Fruit fly (Drosophila melanogaster) whole organism, embryonic: Measurements from ENCODE around the gene CG31125.
A peak's percentile ranks its signal among the peaks of the same experiment; 100 is the strongest.

Source experiments
- Atf6 ChIP-seq: fragments of 200-800 bp; sonication (Bioruptor generic); IDR thresholded peaks from 2 replicates; pipeline ENCODE4 v1.3.6; 2022; ENCODE audit warnings: missing biosample characterization, missing genetic modification characterization
- Bgb ChIP-seq: fragments of 200-800 bp; sonication (Bioruptor generic); IDR thresholded peaks from 2 replicates; pipeline ENCODE4 v1.3.6; 2022; ENCODE audit warnings: missing biosample characterization, missing genetic modification characterization; ENCODE audit not compliant: partially characterized antibody
- Blimp-1 ChIP-seq: fragments of 200-800 bp; sonication (Bioruptor generic); optimal IDR thresholded peaks from 3 replicates; lab custom pipeline; 2018; ENCODE audit warnings: missing biosample characterization, missing genetic modification characterization, mild to moderate bottlenecking, moderate library complexity, missing genetic modification reagents
- Bteb2 ChIP-seq: fragments of 200-800 bp; sonication (Bioruptor generic); optimal IDR thresholded peaks from 2 replicates; lab custom pipeline; 2016; ENCODE audit warnings: missing biosample characterization, missing genetic modification characterization
- CG10321 ChIP-seq: fragments of 200-800 bp; sonication (Bioruptor generic); IDR thresholded peaks from 2 replicates; pipeline ENCODE4 v1.3.6; 2022; ENCODE audit warnings: missing biosample characterization, missing genetic modification characterization
- CG10979 ChIP-seq: fragments of 200-800 bp; sonication (Bioruptor generic); optimal IDR thresholded peaks from 2 replicates; lab custom pipeline; 2018; ENCODE audit warnings: missing biosample characterization, mild to moderate bottlenecking, missing genetic modification characterization, moderate library complexity
- CG11247 ChIP-seq: fragments of 200-800 bp; sonication (Bioruptor generic); IDR thresholded peaks from 2 replicates; pipeline ENCODE4 v1.3.6; 2022; ENCODE audit warnings: missing biosample characterization, missing genetic modification characterization
- CG12299 ChIP-seq: fragments of 200-800 bp; sonication (Bioruptor generic); optimal IDR thresholded peaks from 2 replicates; lab custom pipeline; 2018; ENCODE audit warnings: missing biosample characterization, mild to moderate bottlenecking, missing genetic modification characterization
- CG12391 ChIP-seq: fragments of 200-800 bp; sonication (Bioruptor generic); optimal IDR thresholded peaks from 3 replicates; lab custom pipeline; 2018; ENCODE audit warnings: missing biosample characterization, mild to moderate bottlenecking, missing genetic modification characterization, moderate library complexity
- CG13424 ChIP-seq: fragments of 200-800 bp; sonication (Bioruptor generic); optimal IDR thresholded peaks from 2 replicates; lab custom pipeline; 2019; ENCODE audit warnings: missing biosample characterization, mild to moderate bottlenecking, missing genetic modification characterization, moderate library complexity
- CG15269 ChIP-seq: fragments of 200-800 bp; sonication (Bioruptor generic); optimal IDR thresholded peaks from 2 replicates; lab custom pipeline; 2018; ENCODE audit warnings: missing biosample characterization, mild to moderate bottlenecking, missing genetic modification characterization, moderate library complexity
- CG17361 ChIP-seq: fragments of 200-800 bp; sonication (Bioruptor generic); IDR thresholded peaks from 3 replicates; pipeline ENCODE4 v1.3.6; 2022; ENCODE audit warnings: missing biosample characterization, missing genetic modification characterization
- CG1832 ChIP-seq: fragments of 200-800 bp; sonication (Bioruptor generic); optimal IDR thresholded peaks from 2 replicates; lab custom pipeline; 2017; ENCODE audit warnings: missing biosample characterization, mild to moderate bottlenecking, missing genetic modification characterization, inconsistent platforms
- CG2889 ChIP-seq: fragments of 200-800 bp; sonication (Bioruptor generic); IDR thresholded peaks from 3 replicates; pipeline ENCODE4 v1.3.6; 2022; ENCODE audit warnings: missing biosample characterization, missing genetic modification characterization
- CG30431 ChIP-seq: fragments of 200-800 bp; sonication (Bioruptor generic); optimal IDR thresholded peaks from 2 replicates; lab custom pipeline; 2017; ENCODE audit warnings: missing biosample characterization, missing genetic modification characterization
- CG32772 ChIP-seq: fragments of 200-800 bp; sonication (Bioruptor generic); IDR thresholded peaks from 2 replicates; pipeline ENCODE4 v1.3.6; 2022; ENCODE audit warnings: missing biosample characterization, missing genetic modification characterization
- CG33213 ChIP-seq: fragments of 200-800 bp; sonication (Bioruptor generic); optimal IDR thresholded peaks from 3 replicates; lab custom pipeline; 2016; ENCODE audit warnings: missing biosample characterization, missing genetic modification characterization
- CG6175 ChIP-seq: fragments of 200-800 bp; sonication (Bioruptor generic); IDR thresholded peaks from 3 replicates; pipeline ENCODE4 v1.3.6; 2022; ENCODE audit warnings: missing biosample characterization, missing genetic modification characterization
- CG7357 ChIP-seq: fragments of 200-800 bp; sonication (Bioruptor generic); IDR thresholded peaks from 3 replicates; pipeline ENCODE4 v1.3.6; 2022; ENCODE audit warnings: missing biosample characterization, missing genetic modification characterization
- CG8478 ChIP-seq: fragments of >200 bp; optimal IDR thresholded peaks from 2 replicates; lab custom pipeline; 2018
- CG8924 ChIP-seq: fragments of 200-800 bp; optimal IDR thresholded peaks from 3 replicates; lab custom pipeline; 2019; ENCODE audit warnings: missing biosample characterization, mild to moderate bottlenecking, missing genetic modification characterization, moderate library complexity
- CG9876 ChIP-seq: fragments of 200-800 bp; sonication (Bioruptor generic); optimal IDR thresholded peaks from 2 replicates; lab custom pipeline; 2016; ENCODE audit warnings: missing biosample characterization, missing genetic modification characterization
- D ChIP-seq, 2 experiments: fragments of 200-800 bp in 1 of 2; fragments of >200 bp in 1 of 2; sonication (Bioruptor generic) in 1 of 2; optimal IDR thresholded peaks; 2 replicates in 1 of 2; 3 replicates in 1 of 2; lab custom pipeline; 2017; ENCODE audit warnings: mild to moderate bottlenecking in 1 of 2, missing biosample characterization in 1 of 2, missing genetic modification characterization in 1 of 2, missing genetic modification reagents in 1 of 2
- E2f2 ChIP-seq: fragments of 200-800 bp; sonication (Bioruptor generic); IDR thresholded peaks from 2 replicates; pipeline ENCODE4 v1.3.6; 2022; ENCODE audit warnings: missing biosample characterization, missing genetic modification characterization
- HHEX ChIP-seq: fragments of 200-800 bp; sonication (Bioruptor generic); optimal IDR thresholded peaks from 3 replicates; lab custom pipeline; 2017; ENCODE audit warnings: missing biosample characterization, mild to moderate bottlenecking, missing genetic modification characterization, missing genetic modification reagents
- Hr78 ChIP-seq, 2 experiments: fragments of 200-800 bp in 1 of 2; fragments of >200 bp in 1 of 2; sonication (Bioruptor generic) in 1 of 2; optimal IDR thresholded peaks; 2 replicates each; lab custom pipeline; 2017 to 2019; ENCODE audit warnings: missing biosample characterization in 2 of 2, missing genetic modification characterization in 2 of 2, mild to moderate bottlenecking in 1 of 2, moderate library complexity in 1 of 2
- NC2β ChIP-seq: fragments of 200-800 bp; sonication (Bioruptor generic); optimal IDR thresholded peaks from 2 replicates; lab custom pipeline; 2016; ENCODE audit warnings: missing biosample characterization, missing genetic modification characterization
- Scr ChIP-seq: fragments of 200-800 bp; sonication (Bioruptor generic); IDR thresholded peaks from 2 replicates; pipeline ENCODE4 v1.3.6; 2022; ENCODE audit warnings: missing biosample characterization, missing genetic modification characterization; ENCODE audit not compliant: partially characterized antibody
- TFAM ChIP-seq: fragments of 200-800 bp; sonication (Bioruptor generic); optimal IDR thresholded peaks from 2 replicates; lab custom pipeline; 2017; ENCODE audit warnings: missing biosample characterization, missing genetic modification characterization, inconsistent platforms
- Tbp ChIP-seq: fragments of >200 bp; optimal IDR thresholded peaks from 2 replicates; lab custom pipeline; 2018; ENCODE audit warnings: missing biosample characterization, missing genetic modification characterization
- ac ChIP-seq: fragments of 200-800 bp; sonication (Bioruptor generic); optimal IDR thresholded peaks from 3 replicates; lab custom pipeline; 2017; ENCODE audit warnings: missing biosample characterization, mild to moderate bottlenecking, missing genetic modification characterization
- bcd ChIP-seq: fragments of 200-800 bp; sonication (Bioruptor generic); optimal IDR thresholded peaks from 2 replicates; lab custom pipeline; 2017; ENCODE audit warnings: missing biosample characterization, mild to moderate bottlenecking, missing genetic modification characterization
- da ChIP-seq: fragments of 200-800 bp; sonication (Bioruptor generic); optimal IDR thresholded peaks from 2 replicates; lab custom pipeline; 2016; ENCODE audit warnings: missing biosample characterization, missing genetic modification characterization
- disco-r ChIP-seq: fragments of 200-800 bp; sonication (Bioruptor generic); optimal IDR thresholded peaks from 2 replicates; lab custom pipeline; 2016; ENCODE audit warnings: missing biosample characterization, missing genetic modification characterization
- esg ChIP-seq: fragments of 200-800 bp; sonication (Bioruptor generic); conservative IDR thresholded peaks from 2 replicates; pipeline ENCODE4 v1.3.6; 2022; ENCODE audit warnings: missing biosample characterization, missing genetic modification characterization
- eyg ChIP-seq: fragments of 200-800 bp; sonication (Bioruptor generic); optimal IDR thresholded peaks from 3 replicates; lab custom pipeline; 2016; ENCODE audit warnings: missing biosample characterization, missing genetic modification characterization
- jumu ChIP-seq: fragments of 200-800 bp; sonication (Bioruptor generic); optimal IDR thresholded peaks from 3 replicates; lab custom pipeline; 2016; ENCODE audit warnings: missing biosample characterization, missing genetic modification characterization
- ken ChIP-seq: fragments of 200-800 bp; sonication (Bioruptor generic); IDR thresholded peaks from 3 replicates; pipeline ENCODE4 v1.3.6; 2022; ENCODE audit warnings: missing biosample characterization, missing genetic modification characterization
- lbe ChIP-seq: fragments of 200-800 bp; sonication (Bioruptor generic); optimal IDR thresholded peaks from 2 replicates; lab custom pipeline; 2016; ENCODE audit warnings: missing biosample characterization, mild to moderate bottlenecking, missing genetic modification characterization
- lilli ChIP-seq: fragments of 200-800 bp; sonication (Bioruptor generic); optimal IDR thresholded peaks from 3 replicates; lab custom pipeline; 2016; ENCODE audit warnings: missing biosample characterization, missing genetic modification characterization
- lola ChIP-seq, 3 experiments: fragments of >200 bp in 2 of 3; fragments of 200-800 bp in 1 of 3; sonication (Bioruptor generic) in 1 of 3; optimal IDR thresholded peaks; 2 replicates each; lab custom pipeline; 2017 to 2019; ENCODE audit warnings: missing biosample characterization in 3 of 3, missing genetic modification characterization in 3 of 3, mild to moderate bottlenecking in 1 of 3, moderate library complexity in 1 of 3
- mam ChIP-seq: fragments of 200-800 bp; sonication (Bioruptor generic); optimal IDR thresholded peaks from 3 replicates; lab custom pipeline; 2016; ENCODE audit warnings: missing biosample characterization, missing genetic modification characterization
- nerfin-2 ChIP-seq: fragments of 200-800 bp; sonication (Bioruptor generic); IDR thresholded peaks from 2 replicates; pipeline ENCODE4 v1.3.6; 2022; ENCODE audit warnings: missing biosample characterization, missing genetic modification characterization; ENCODE audit not compliant: partially characterized antibody
- onecut ChIP-seq: fragments of 200-800 bp; sonication (Bioruptor generic); IDR thresholded peaks from 2 replicates; pipeline ENCODE4 v1.3.6; 2022; ENCODE audit warnings: missing biosample characterization, missing genetic modification characterization
- pzg ChIP-seq: fragments of 200-800 bp; sonication (Bioruptor generic); optimal IDR thresholded peaks from 3 replicates; lab custom pipeline; 2018; ENCODE audit warnings: missing biosample characterization, mild to moderate bottlenecking, missing genetic modification characterization, moderate library complexity
- run ChIP-seq: fragments of 200-800 bp; sonication (Bioruptor generic); optimal IDR thresholded peaks from 3 replicates; lab custom pipeline; 2018; ENCODE audit warnings: missing biosample characterization, mild to moderate bottlenecking, missing genetic modification characterization
- schlank ChIP-seq: fragments of 200-800 bp; sonication (Bioruptor generic); optimal IDR thresholded peaks from 2 replicates; lab custom pipeline; 2018; ENCODE audit warnings: missing biosample characterization, mild to moderate bottlenecking, missing genetic modification characterization
- slou ChIP-seq: fragments of 200-800 bp; sonication (Bioruptor generic); optimal IDR thresholded peaks from 3 replicates; lab custom pipeline; 2016; ENCODE audit warnings: missing biosample characterization, missing genetic modification characterization
- sqz ChIP-seq: fragments of 200-800 bp; sonication (Bioruptor generic); optimal IDR thresholded peaks from 3 replicates; lab custom pipeline; 2018; ENCODE audit warnings: missing biosample characterization, mild to moderate bottlenecking, missing genetic modification characterization
- tin ChIP-seq: fragments of 200-800 bp; sonication (Bioruptor generic); optimal IDR thresholded peaks from 3 replicates; lab custom pipeline; 2016; ENCODE audit warnings: missing biosample characterization, missing genetic modification characterization
- tll ChIP-seq, 2 experiments: fragments of 200-800 bp in 1 of 2; fragments of >200 bp in 1 of 2; sonication (Bioruptor generic) in 1 of 2; optimal IDR thresholded peaks; 2 replicates each; lab custom pipeline; 2017 to 2019; ENCODE audit warnings: missing biosample characterization in 2 of 2, missing genetic modification characterization in 2 of 2, mild to moderate bottlenecking in 1 of 2, moderate library complexity in 1 of 2

The CG31125 gene

DNA sequence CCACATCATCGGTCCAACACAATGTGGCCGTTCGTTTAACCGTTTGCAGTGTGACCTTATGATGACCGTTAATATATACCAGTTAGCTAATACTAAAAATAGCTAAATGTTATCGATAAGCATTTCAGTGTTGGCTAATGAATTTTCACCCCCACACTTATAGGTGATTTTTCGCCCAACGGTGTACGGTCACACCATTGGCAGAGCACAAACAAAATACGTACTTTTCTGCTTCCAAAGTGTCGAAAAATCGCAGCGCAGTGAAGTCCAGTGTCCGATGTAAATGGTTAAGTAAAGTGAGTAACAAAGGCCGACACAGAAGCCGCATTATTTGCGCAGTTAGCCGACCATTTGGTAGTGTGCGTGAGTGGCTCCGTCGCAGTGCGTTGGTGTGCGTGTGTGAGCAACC is 29.1 kb downstream of the CG31125 start, which contains the start of the genes Syx18 and atl (continued):
- TF ChIP-seq E2f2 (GFP tag; lab: Robert Waterston, UW), result peak; percentile 73
- no peak for TF ChIP-seq sqz
- TF ChIP-seq Blimp-1 (GFP tag; lab: Kevin White, UChicago), result no peak
- no peak for TF ChIP-seq mam (GFP tag; lab: Kevin White, UChicago)
- peak; percentile 28 for TF ChIP-seq lbe (GFP tag; lab: Kevin White, UChicago)
- TF ChIP-seq D (optimal IDR thresholded peaks at IDR 0.05; lab: Kevin White, UChicago), result peak; percentile 82
- TF ChIP-seq D (GFP tag; optimal IDR thresholded peaks at IDR 0.05; lab: Kevin White, UChicago), result no peak
- no peak for TF ChIP-seq CG6175 (GFP tag; lab: Robert Waterston, UW)
- TF ChIP-seq CG17361 (GFP tag; lab: Robert Waterston, UW), result no peak
- no peak for TF ChIP-seq Bteb2 (GFP tag; lab: Kevin White, UChicago)
- TF ChIP-seq ac, result no peak
- TF ChIP-seq CG8924 (tag; lab: Kevin White, UChicago), result peak; percentile 69
- TF ChIP-seq CG12299 (tag; lab: Kevin White, UChicago), result peak; percentile 51
- no peak for TF ChIP-seq da (GFP tag; lab: Kevin White, UChicago)
- TF ChIP-seq esg (GFP tag; lab: Robert Waterston, UW), result no peak
- peak; percentile 31; the same call in 1 of the 2 replicates for TF ChIP-seq Scr (GFP tag; lab: Robert Waterston, UW)
- TF ChIP-seq ken (GFP tag; lab: Robert Waterston, UW), result no peak
- no peak for TF ChIP-seq lola (GFP tag; optimal IDR thresholded peaks at IDR 0.05; lab: Kevin White, UChicago)
- TF ChIP-seq run, result no peak
- no peak for TF ChIP-seq Tbp
- TF ChIP-seq pzg (GFP tag; lab: Kevin White, UChicago), result peak; percentile 99
- TF ChIP-seq CG30431 (GFP tag; lab: Kevin White, UChicago), result no peak
- TF ChIP-seq CG8478 (lab: Kevin White, UChicago), result peak; percentile 38
- no peak for TF ChIP-seq CG10979
- no peak for TF ChIP-seq schlank (tag; lab: Kevin White, UChicago)
- no peak for TF ChIP-seq CG1832 (GFP tag; lab: Kevin White, UChicago)
- TF ChIP-seq eyg (GFP tag; lab: Kevin White, UChicago), result no peak
- TF ChIP-seq CG7357 (GFP tag; lab: Robert Waterston, UW), result no peak
- no peak for TF ChIP-seq tll (GFP tag; optimal IDR thresholded peaks at IDR 0.05; lab: Kevin White, UChicago)
- no peak for TF ChIP-seq Atf6 (GFP tag; lab: Robert Waterston, UW)
- no peak for TF ChIP-seq CG9876
- TF ChIP-seq CG32772 (GFP tag; lab: Robert Waterston, UW), result no peak
- no peak for TF ChIP-seq onecut (GFP tag; lab: Robert Waterston, UW)
- no peak for TF ChIP-seq CG15269 (tag; lab: Kevin White, UChicago)
- TF ChIP-seq CG33213 (GFP tag; lab: Kevin White, UChicago), result peak; percentile 75
- no peak for TF ChIP-seq jumu (GFP tag; lab: Kevin White, UChicago)
- TF ChIP-seq lilli (GFP tag; lab: Kevin White, UChicago), result no peak
- no peak for TF ChIP-seq nerfin-2 (GFP tag; lab: Robert Waterston, UW)
- no peak for TF ChIP-seq disco-r (GFP tag; lab: Kevin White, UChicago)
- no peak for TF ChIP-seq slou (GFP tag; lab: Kevin White, UChicago)
- TF ChIP-seq CG2889 (GFP tag; lab: Robert Waterston, UW), result no peak
- TF ChIP-seq NC2β (GFP tag; lab: Kevin White, UChicago), result peak; percentile 60
- no peak for TF ChIP-seq HHEX (GFP tag; lab: Kevin White, UChicago)
- TF ChIP-seq CG12391 (tag; lab: Kevin White, UChicago), result peak; percentile 38
- TF ChIP-seq tin (GFP tag; lab: Kevin White, UChicago), result peak; percentile 21
- TF ChIP-seq CG11247 (GFP tag; lab: Robert Waterston, UW), result no peak
- no peak for TF ChIP-seq Hr78 (GFP tag; optimal IDR thresholded peaks at IDR 0.05; lab: Kevin White, UChicago)
- TF ChIP-seq TFAM, result no peak
- TF ChIP-seq CG10321, result no peak
- TF ChIP-seq CG13424 (tag; lab: Kevin White, UChicago), result no peak
- peak; percentile 32; the same call in 1 of the 2 replicates for TF ChIP-seq Bgb (GFP tag; lab: Robert Waterston, UW)
- TF ChIP-seq bcd (GFP tag; lab: Kevin White, UChicago), result peak; percentile 15
